Fruit fly (Drosophila melanogaster) whole organism, prepupa: ENCODE results near the gene Osi23.

Source experiments
- CG10631 ChIP-seq: fragments of 200-800 bp; sonication (Bioruptor generic); optimal IDR thresholded peaks from 2 replicates; lab custom pipeline; 2016; ENCODE audit warnings: missing biosample characterization, missing genetic modification characterization
- CG10669 ChIP-seq: fragments of 200-800 bp; sonication (Bioruptor generic); optimal IDR thresholded peaks from 3 replicates; lab custom pipeline; 2018; ENCODE audit warnings: missing biosample characterization, mild to moderate bottlenecking, missing genetic modification characterization, moderate library complexity
- CG11294 ChIP-seq: fragments of 200-800 bp; sonication (Bioruptor generic); IDR thresholded peaks from 2 replicates; pipeline ENCODE4 v1.3.6; 2022; ENCODE audit warnings: missing biosample characterization, missing genetic modification characterization
- CG11762 ChIP-seq: fragments of 200-800 bp; sonication (Bioruptor generic); optimal IDR thresholded peaks from 3 replicates; lab custom pipeline; 2016; ENCODE audit warnings: missing biosample characterization, missing genetic modification characterization; ENCODE audit not compliant: insufficient read depth
- CG11902 ChIP-seq: fragments of 200-800 bp; sonication (Bioruptor generic); optimal IDR thresholded peaks from 3 replicates; lab custom pipeline; 2016; ENCODE audit warnings: missing biosample characterization, missing genetic modification characterization
- CG16779 ChIP-seq: fragments of 200-800 bp; sonication (Bioruptor generic); optimal IDR thresholded peaks from 3 replicates; lab custom pipeline; 2017; ENCODE audit warnings: missing biosample characterization, mild to moderate bottlenecking, missing genetic modification characterization
- CG32006 ChIP-seq: fragments of 200-800 bp; sonication (Bioruptor generic); optimal IDR thresholded peaks from 3 replicates; lab custom pipeline; 2017; ENCODE audit warnings: missing biosample characterization, mild to moderate bottlenecking, missing genetic modification characterization
- CG34406 ChIP-seq: fragments of 200-800 bp; sonication (Bioruptor generic); optimal IDR thresholded peaks from 3 replicates; lab custom pipeline; 2016; ENCODE audit warnings: missing biosample characterization, missing genetic modification characterization
- CG3919 ChIP-seq: fragments of 200-800 bp; sonication (Bioruptor generic); optimal IDR thresholded peaks from 3 replicates; lab custom pipeline; 2016; ENCODE audit warnings: missing biosample characterization, missing genetic modification characterization
- CG4318 ChIP-seq: fragments of 200-800 bp; sonication (Bioruptor generic); optimal IDR thresholded peaks from 3 replicates; lab custom pipeline; 2017; ENCODE audit warnings: missing biosample characterization, mild to moderate bottlenecking, missing genetic modification characterization
- CG6792 ChIP-seq: fragments of 200-800 bp; sonication (Bioruptor generic); optimal IDR thresholded peaks from 3 replicates; lab custom pipeline; 2016; ENCODE audit warnings: missing biosample characterization, missing genetic modification characterization
- CG6854 ChIP-seq: fragments of 200-800 bp; sonication (Bioruptor generic); optimal IDR thresholded peaks from 2 replicates; lab custom pipeline; 2017; ENCODE audit warnings: missing biosample characterization, mild to moderate bottlenecking, missing genetic modification characterization
- CG7368 ChIP-seq: fragments of 200-800 bp; sonication (Bioruptor generic); optimal IDR thresholded peaks from 3 replicates; lab custom pipeline; 2016; ENCODE audit warnings: missing biosample characterization, missing genetic modification characterization
- CG8319 ChIP-seq: fragments of 200-800 bp; sonication (Bioruptor generic); optimal IDR thresholded peaks from 3 replicates; lab custom pipeline; 2016; ENCODE audit warnings: missing biosample characterization, missing genetic modification characterization
- CG9139 ChIP-seq: fragments of 200-800 bp; sonication (Bioruptor generic); optimal IDR thresholded peaks from 3 replicates; lab custom pipeline; 2017; ENCODE audit warnings: missing biosample characterization, mild to moderate bottlenecking, missing genetic modification characterization
- Ets21C ChIP-seq: fragments of 200-800 bp; sonication (Bioruptor generic); optimal IDR thresholded peaks from 3 replicates; lab custom pipeline; 2016; ENCODE audit warnings: missing biosample characterization, missing genetic modification characterization
- Ets96B ChIP-seq: fragments of 200-800 bp; optimal IDR thresholded peaks from 2 replicates; lab custom pipeline; 2019; ENCODE audit warnings: missing biosample characterization, mild to moderate bottlenecking, missing genetic modification characterization, moderate library complexity
- Gug ChIP-seq: fragments of 200-800 bp; sonication (Bioruptor generic); IDR thresholded peaks from 2 replicates; pipeline ENCODE4 v1.3.6; 2022; ENCODE audit warnings: missing biosample characterization, missing genetic modification characterization
- Hr4 ChIP-seq: fragments of 200-800 bp; sonication (Bioruptor generic); optimal IDR thresholded peaks from 3 replicates; lab custom pipeline; 2016; ENCODE audit warnings: missing biosample characterization, missing genetic modification characterization
- Lpt ChIP-seq: fragments of 200-800 bp; sonication (Bioruptor generic); optimal IDR thresholded peaks from 3 replicates; lab custom pipeline; 2016; ENCODE audit warnings: missing biosample characterization, missing genetic modification characterization
- Met ChIP-seq: fragments of 200-800 bp; sonication (Bioruptor generic); optimal IDR thresholded peaks from 3 replicates; lab custom pipeline; 2016; ENCODE audit warnings: missing biosample characterization, missing genetic modification characterization
- OdsH ChIP-seq: fragments of 200-800 bp; sonication (Bioruptor generic); optimal IDR thresholded peaks from 3 replicates; lab custom pipeline; 2016; ENCODE audit warnings: missing biosample characterization, missing genetic modification characterization
- Sox102F ChIP-seq: fragments of 200-800 bp; sonication (Bioruptor generic); optimal IDR thresholded peaks from 2 replicates; lab custom pipeline; 2016; ENCODE audit warnings: missing biosample characterization, mild to moderate bottlenecking, missing genetic modification characterization
- Sox14 ChIP-seq: fragments of 200-800 bp; sonication (Bioruptor generic); optimal IDR thresholded peaks from 3 replicates; lab custom pipeline; 2016; ENCODE audit warnings: missing biosample characterization, missing genetic modification characterization
- Sox15 ChIP-seq: fragments of 200-800 bp; sonication (Bioruptor generic); optimal IDR thresholded peaks from 3 replicates; lab custom pipeline; 2016; ENCODE audit warnings: missing biosample characterization, missing genetic modification characterization
- acj6 ChIP-seq: fragments of 200-800 bp; sonication (Bioruptor generic); optimal IDR thresholded peaks from 3 replicates; lab custom pipeline; 2016; ENCODE audit warnings: missing biosample characterization, missing genetic modification characterization
- cyc ChIP-seq: fragments of 200-800 bp; sonication (Bioruptor generic); optimal IDR thresholded peaks from 3 replicates; lab custom pipeline; 2016; ENCODE audit warnings: missing biosample characterization, missing genetic modification characterization
- dac ChIP-seq: fragments of 200-800 bp; sonication (Bioruptor generic); optimal IDR thresholded peaks from 2 replicates; lab custom pipeline; 2017; ENCODE audit warnings: missing biosample characterization, mild to moderate bottlenecking, missing genetic modification characterization
- dsx ChIP-seq: fragments of 200-800 bp; optimal IDR thresholded peaks from 3 replicates; lab custom pipeline; 2019; ENCODE audit warnings: missing biosample characterization, mild to moderate bottlenecking, missing genetic modification characterization, moderate library complexity; ENCODE audit not compliant: poor library complexity, severe bottlenecking
- eg ChIP-seq: fragments of 200-800 bp; sonication (Bioruptor generic); IDR thresholded peaks from 3 replicates; pipeline ENCODE4 v1.3.6; 2022; ENCODE audit warnings: missing biosample characterization, missing genetic modification characterization
- fd85E ChIP-seq: fragments of 200-800 bp; sonication (Bioruptor generic); optimal IDR thresholded peaks from 3 replicates; lab custom pipeline; 2016; ENCODE audit warnings: missing biosample characterization, missing genetic modification characterization
- fkh ChIP-seq: fragments of 200-800 bp; sonication (Bioruptor generic); optimal IDR thresholded peaks from 3 replicates; lab custom pipeline; 2017; ENCODE audit warnings: missing biosample characterization, mild to moderate bottlenecking, missing genetic modification characterization, moderate library complexity
- lz ChIP-seq: fragments of 200-800 bp; sonication (Bioruptor generic); optimal IDR thresholded peaks from 3 replicates; lab custom pipeline; 2016; ENCODE audit warnings: missing biosample characterization, missing genetic modification characterization
- pdm3 ChIP-seq: fragments of 200-800 bp; sonication (Bioruptor generic); optimal IDR thresholded peaks from 3 replicates; lab custom pipeline; 2016; ENCODE audit warnings: missing biosample characterization, missing genetic modification characterization
- salr ChIP-seq, 2 experiments: fragments of 200-800 bp; sonication (Bioruptor generic); optimal IDR thresholded peaks; 3 replicates each; lab custom pipeline; 2016 to 2018; ENCODE audit warnings: missing biosample characterization in 2 of 2, missing genetic modification characterization in 2 of 2, mild to moderate bottlenecking in 1 of 2
- topi ChIP-seq: fragments of 200-800 bp; sonication (Bioruptor generic); optimal IDR thresholded peaks from 3 replicates; lab custom pipeline; 2016; ENCODE audit warnings: missing biosample characterization, missing genetic modification characterization
- vri ChIP-seq: fragments of 200-800 bp; sonication (Bioruptor generic); optimal IDR thresholded peaks from 3 replicates; lab custom pipeline; 2016; ENCODE audit warnings: missing biosample characterization, mild to moderate bottlenecking, missing genetic modification characterization

The Osi23 gene

DNA sequence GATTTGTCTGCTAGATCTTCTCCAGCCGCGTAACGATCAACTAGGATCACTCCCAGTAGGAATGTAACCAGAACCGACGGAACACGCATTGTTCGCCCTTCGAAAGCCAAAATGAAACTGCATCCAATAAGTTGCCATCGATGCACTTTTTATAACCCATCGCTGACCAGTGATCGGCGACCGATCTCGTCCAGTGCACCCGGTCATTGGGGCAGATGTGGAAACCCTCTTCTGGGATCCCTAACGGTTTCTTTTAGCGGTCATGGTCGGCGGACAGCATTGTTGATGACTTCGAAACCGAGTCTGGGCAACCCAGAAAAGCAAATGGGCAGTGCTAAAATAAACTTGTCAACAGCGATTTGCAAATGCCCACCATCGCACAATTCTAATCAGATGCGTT lies at the start of gene Osi23:
Gene Osi23 (minus strand): TSS at position 101 of the 400 bp plus-strand sequence.
- TF ChIP-seq CG11762 (no peak), acj6 (GFP tag; lab: Kevin White, UChicago) (no peak), CG16779 (tag; lab: Kevin White, UChicago) (no peak), Gug (GFP tag; lab: Robert Waterston, UW) (no peak), fd85E (GFP tag; lab: Kevin White, UChicago) (no peak), dsx (GFP tag; lab: Kevin White, UChicago) (no peak), CG4318 (GFP tag; lab: Kevin White, UChicago) (no peak), CG11902 (GFP tag; lab: Kevin White, UChicago) (no peak), salr (GFP tag; optimal IDR thresholded peaks at IDR 0.05; lab: Kevin White, UChicago) (no peak), CG10669 (no peak), Lpt (GFP tag; lab: Kevin White, UChicago) (no peak), Met (GFP tag; lab: Kevin White, UChicago) (no peak), pdm3 (GFP tag; lab: Kevin White, UChicago) (no peak), Sox102F (GFP tag; lab: Kevin White, UChicago) (no peak), Sox14 (GFP tag; lab: Kevin White, UChicago) (no peak), CG9139 (GFP tag; lab: Kevin White, UChicago) (no peak), cyc (GFP tag; lab: Kevin White, UChicago) (no peak), vri (GFP tag; lab: Kevin White, UChicago) (no peak), dac (no peak), topi (no peak)

DNA sequence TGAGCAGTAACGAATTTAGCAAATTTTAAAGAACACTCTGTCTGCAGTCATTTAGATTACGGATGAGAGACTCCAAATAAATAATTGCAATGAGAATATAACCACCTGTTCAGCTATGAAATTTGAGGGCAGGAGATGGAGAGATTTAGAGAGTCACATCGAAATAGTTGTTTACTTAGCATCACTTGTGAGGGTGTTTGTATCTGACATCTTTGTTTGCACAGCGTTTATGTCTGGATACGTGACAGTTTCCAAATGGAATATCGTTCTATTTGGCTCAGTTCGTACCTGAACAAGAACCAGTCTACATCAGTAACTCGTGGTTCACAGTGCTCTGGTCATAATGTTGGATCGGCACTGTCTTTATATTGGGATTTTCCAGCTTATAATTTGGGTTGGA lies 45.0 kb upstream of the Osi23 start, which contains the start of gene PH4alphaSG2:
Gene PH4alphaSG2 (plus strand): TSS at position 278 of the 400 bp plus-strand sequence.
- TF ChIP-seq CG11294 (GFP tag; lab: Robert Waterston, UW) (no peak), CG3919 (GFP tag; lab: Kevin White, UChicago) (no peak), Gug (GFP tag; lab: Robert Waterston, UW) (no peak), fkh (GFP tag; lab: Kevin White, UChicago) (peak; percentile 43)

DNA sequence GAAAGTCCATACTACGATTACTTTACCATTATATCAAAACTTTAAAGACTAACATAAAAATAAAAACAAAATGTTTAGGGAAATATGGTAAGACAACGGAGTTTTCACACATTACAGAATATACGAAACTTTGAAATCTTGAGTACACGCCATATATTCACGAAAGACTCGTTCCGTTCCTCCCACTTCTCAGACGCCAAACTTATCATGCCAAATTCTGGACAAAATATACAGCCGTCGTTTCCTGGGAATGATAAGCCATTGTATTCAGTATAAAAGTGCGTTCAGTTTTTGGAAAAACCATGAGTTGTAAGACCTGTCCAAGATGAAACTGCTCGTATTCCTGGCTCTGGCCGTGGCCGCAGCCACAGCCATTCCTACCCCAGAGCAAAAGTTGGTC lies 43.8 kb upstream of the Osi23 start, which contains the start of gene Jon99Fi:
Gene Jon99Fi (plus strand): TSS at position 301 of the 400 bp plus-strand sequence.
- TF ChIP-seq CG10669 (no peak), CG32006 (no peak), CG8319 (GFP tag; lab: Kevin White, UChicago) (no peak), Hr4 (GFP tag; lab: Kevin White, UChicago) (no peak), lz (no peak), CG6792 (no peak), Ets96B (tag; lab: Kevin White, UChicago) (no peak), CG10631 (GFP tag; lab: Kevin White, UChicago) (no peak), CG34406 (GFP tag; lab: Kevin White, UChicago) (no peak), CG7368 (no peak), eg (GFP tag; lab: Robert Waterston, UW) (no peak), Sox15 (GFP tag; lab: Kevin White, UChicago) (no peak), OdsH (GFP tag; lab: Kevin White, UChicago) (no peak)

DNA sequence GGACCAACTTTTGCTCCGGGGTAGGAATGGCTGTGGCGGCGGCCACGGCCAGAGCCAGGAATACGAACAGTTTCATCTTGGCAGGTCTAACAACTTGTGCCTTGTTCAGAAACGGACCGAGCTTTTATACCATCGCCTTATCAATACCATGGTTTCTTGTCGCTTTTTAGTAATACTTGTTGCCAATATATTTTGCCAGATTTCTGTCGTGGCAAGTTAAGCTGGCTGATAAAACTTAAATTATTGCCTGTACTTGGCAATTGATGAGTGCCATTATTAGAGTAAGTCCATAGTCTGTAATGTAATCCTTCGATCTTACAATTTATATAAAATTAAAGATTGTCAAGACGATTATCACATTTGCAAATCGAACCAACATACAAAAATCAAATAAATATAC lies 43.0 kb upstream of the Osi23 start, which contains the start of gene Jon99Fii:
Gene Jon99Fii (minus strand): TSS at position 101 of the 400 bp plus-strand sequence.
- TF ChIP-seq CG10631 (GFP tag; lab: Kevin White, UChicago) (no peak), Ets21C (GFP tag; lab: Kevin White, UChicago) (no peak), CG6854 (GFP tag; lab: Kevin White, UChicago) (no peak), CG7368 (no peak), dsx (GFP tag; lab: Kevin White, UChicago) (no peak)
